Worm (Caenorhabditis elegans): ENCODE results near the gene F42A9.11.

The F42A9.11 gene

DNA sequence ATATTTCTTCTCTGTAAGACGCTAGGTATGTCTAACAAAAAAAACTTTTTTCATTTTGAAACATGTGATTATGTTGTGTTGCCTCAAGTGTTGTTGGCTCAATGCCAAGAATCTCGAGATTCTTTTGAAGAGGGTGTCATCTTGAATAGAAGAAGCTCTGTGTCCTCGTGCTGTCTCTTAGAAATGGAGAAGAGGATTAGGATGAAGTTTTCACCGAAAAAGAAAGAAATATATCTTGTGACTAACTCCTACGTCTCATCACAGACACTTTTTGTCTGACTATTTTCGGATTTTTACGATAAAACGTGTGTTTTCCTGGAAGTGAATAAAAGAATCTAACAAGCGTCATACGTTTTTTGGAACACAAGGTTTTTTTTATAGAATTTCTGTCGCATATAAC is 39.8 kb upstream of the F42A9.11 start (continued):
- TF ChIP-seq C34B4.2 (tag; optimal IDR thresholded peaks at IDR 0.05), result no peak
- no peak for TF ChIP-seq elt-3 (tag; optimal IDR thresholded peaks at IDR 0.05)
- TF ChIP-seq nhr-90 (tag; optimal IDR thresholded peaks at IDR 0.05; ENCODE audit: poor library complexity), result no peak
- TF ChIP-seq fkh-10 (GFP tag; optimal IDR thresholded peaks at IDR 0.05), result peak; percentile 9
- TF ChIP-seq mef-2 (tag; optimal IDR thresholded peaks at IDR 0.05), result peak; percentile 58
- no peak for TF ChIP-seq lir-3 (tag; optimal IDR thresholded peaks at IDR 0.05; ENCODE audit: poor library complexity)
- TF ChIP-seq nhr-77 (tag; optimal IDR thresholded peaks at IDR 0.05), result no peak
- no peak for TF ChIP-seq unc-30 (tag; optimal IDR thresholded peaks at IDR 0.05)
- TF ChIP-seq alr-1 (tag; optimal IDR thresholded peaks at IDR 0.05; ENCODE audit: borderline replicate concordance), result no peak
- no peak for TF ChIP-seq irx-1 (tag; optimal IDR thresholded peaks at IDR 0.05)
- peak; percentile 53 for TF ChIP-seq fkh-8 (tag; optimal IDR thresholded peaks at IDR 0.05)
- TF ChIP-seq mep-1 (tag; optimal IDR thresholded peaks at IDR 0.05), result peak; percentile 4
- no peak for TF ChIP-seq nhr-237 (tag; optimal IDR thresholded peaks at IDR 0.05)
- peak; percentile 20 for TF ChIP-seq lin-13 (GFP tag; optimal IDR thresholded peaks at IDR 0.05)
- peak; percentile 25 for TF ChIP-seq lin-14 (GFP tag; optimal IDR thresholded peaks at IDR 0.05)
- no peak for TF ChIP-seq nhr-28 (tag; optimal IDR thresholded peaks at IDR 0.05)
- TF ChIP-seq mdl-1 (tag; optimal IDR thresholded peaks at IDR 0.05), result no peak
- peak; percentile 50 for TF ChIP-seq unc-86 (tag; optimal IDR thresholded peaks at IDR 0.05)
- TF ChIP-seq lin-39 (tag; optimal IDR thresholded peaks at IDR 0.05), result no peak
- no peak for TF ChIP-seq fos-1 (tag; optimal IDR thresholded peaks at IDR 0.05)
- TF ChIP-seq nhr-19 (GFP tag; conservative IDR thresholded peaks at IDR 0.05), result no peak
- no peak for TF ChIP-seq efl-1 (optimal IDR thresholded peaks at IDR 0.05)
- TF ChIP-seq efl-1 (GFP tag; optimal IDR thresholded peaks at IDR 0.05 in 1 of 2), result no peak

DNA sequence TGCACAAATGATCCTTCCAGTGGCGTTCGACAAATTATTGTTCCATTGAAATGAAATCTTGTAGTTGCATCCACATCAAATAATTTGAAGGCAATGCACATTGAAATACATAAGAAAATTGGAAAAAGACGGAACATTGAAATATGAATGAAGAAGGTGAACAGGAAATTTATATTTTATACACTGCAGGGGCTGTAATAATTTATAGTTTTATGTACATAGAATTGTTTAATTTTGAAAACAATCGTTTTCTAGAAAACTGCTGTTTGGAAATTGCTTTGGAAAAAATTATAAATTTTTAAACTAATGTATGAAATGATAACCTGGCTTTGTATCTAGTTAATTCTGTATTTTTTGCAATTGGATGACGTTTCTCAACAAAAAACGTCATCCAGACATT is 32.1 kb upstream of the F42A9.11 start, which contains the start of gene Y59H11AR.3:
Gene Y59H11AR.3 (minus strand): TSS at position 101 of the 400 bp plus-strand sequence.
- TF ChIP-seq snu-23 (GFP tag; optimal IDR thresholded peaks at IDR 0.05) (no peak), mab-9 (GFP tag; IDR thresholded peaks at IDR 0.05) (no peak), efl-3 (GFP tag; optimal IDR thresholded peaks at IDR 0.05) (no peak), tlp-1 (tag; optimal IDR thresholded peaks at IDR 0.05) (no peak), egl-27 (tag; optimal IDR thresholded peaks at IDR 0.05) (no peak), nhr-47 (tag; optimal IDR thresholded peaks at IDR 0.05) (no peak), zip-4 (GFP tag; optimal IDR thresholded peaks at IDR 0.05) (no peak), lin-15B (tag; optimal IDR thresholded peaks at IDR 0.05) (no peak), grh-1 (GFP tag; IDR thresholded peaks at IDR 0.05) (no peak)

DNA sequence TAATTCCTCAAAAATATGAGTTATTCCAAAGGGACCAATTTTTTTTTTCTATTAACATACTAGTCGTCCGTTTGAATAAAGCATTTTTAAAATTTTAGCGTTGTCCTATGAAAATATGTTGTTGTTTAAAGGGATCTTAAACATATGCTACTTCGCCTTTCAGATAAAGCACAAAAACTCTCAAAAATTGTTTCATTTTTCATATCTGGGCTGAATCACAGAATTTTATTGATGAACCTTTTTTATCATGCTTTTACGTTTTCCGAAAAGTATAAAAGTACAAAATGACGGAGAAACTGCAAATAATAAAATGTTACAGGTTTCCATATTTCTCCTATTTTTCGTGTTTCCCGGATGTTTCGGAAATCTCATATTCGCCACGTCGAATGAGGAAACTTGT is 31.7 kb upstream of the F42A9.11 start, which contains the start of gene clec-181:
Gene clec-181 (plus strand): TSS at position 301 of the 400 bp plus-strand sequence.
- no peak for TF ChIP-seq nhr-28 (tag; optimal IDR thresholded peaks at IDR 0.05)
- no peak for TF ChIP-seq sup-37 (GFP tag; optimal IDR thresholded peaks at IDR 0.05)
- TF ChIP-seq mab-9 (GFP tag; IDR thresholded peaks at IDR 0.05), result no peak
- TF ChIP-seq egl-27 (tag; optimal IDR thresholded peaks at IDR 0.05), result no peak

DNA sequence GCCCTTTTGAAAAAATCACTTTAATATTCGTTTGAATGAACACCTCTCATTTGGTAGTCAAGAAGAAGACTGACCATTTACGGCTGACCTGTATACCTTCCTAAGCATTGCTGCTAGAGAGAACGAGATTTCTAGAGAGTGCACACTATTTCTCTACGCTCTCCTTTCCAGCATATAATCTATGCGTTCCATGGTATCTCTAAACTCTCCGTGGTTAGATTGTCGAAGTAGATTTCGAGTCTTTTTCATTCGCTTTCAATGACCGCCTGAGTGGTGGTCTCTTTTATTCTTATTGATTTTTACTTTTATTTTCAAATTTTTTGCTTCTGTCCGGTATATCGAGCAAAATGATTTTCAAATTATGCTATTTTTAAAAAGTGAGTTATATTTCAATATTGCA is 29.9 kb upstream of the F42A9.11 start:
- TF ChIP-seq ceh-82 (tag; optimal IDR thresholded peaks at IDR 0.05), result peak in 2 of 3 experiments; percentile 3 to 39
- TF ChIP-seq nhr-20 (tag; optimal IDR thresholded peaks at IDR 0.05), result no peak
- no peak for TF ChIP-seq mef-2 (tag; optimal IDR thresholded peaks at IDR 0.05)
- TF ChIP-seq lsy-2 (tag; optimal IDR thresholded peaks at IDR 0.05), result peak; percentile 29 to 58
- TF ChIP-seq nhr-84 (tag; optimal IDR thresholded peaks at IDR 0.05), result no peak
- no peak for TF ChIP-seq pax-3 (tag; optimal IDR thresholded peaks at IDR 0.05)
- no peak for TF ChIP-seq hpl-2 (GFP tag; optimal IDR thresholded peaks at IDR 0.05)
- no peak for TF ChIP-seq sox-4 (tag; optimal IDR thresholded peaks at IDR 0.05)
- peak; percentile 40 for TF ChIP-seq nhr-71 (tag; optimal IDR thresholded peaks at IDR 0.05)
- TF ChIP-seq lin-35 (GFP tag; optimal IDR thresholded peaks at IDR 0.05), result peak; percentile 2 to 36
- no peak for TF ChIP-seq tbx-2 (tag; optimal IDR thresholded peaks at IDR 0.05)
- no peak for TF ChIP-seq vab-15 (tag; optimal IDR thresholded peaks at IDR 0.05)
- no peak for TF ChIP-seq tlp-1 (tag; optimal IDR thresholded peaks at IDR 0.05)
- TF ChIP-seq ets-5 (GFP tag; IDR thresholded peaks at IDR 0.05), result no peak
- no peak for TF ChIP-seq nhr-90 (tag; optimal IDR thresholded peaks at IDR 0.05; ENCODE audit: poor library complexity)
- no peak for TF ChIP-seq pag-3 (tag; optimal IDR thresholded peaks at IDR 0.05; ENCODE audit: borderline replicate concordance, insufficient read depth)
- TF ChIP-seq blmp-1 (tag; optimal IDR thresholded peaks at IDR 0.05), result peak; percentile 86
- TF ChIP-seq nhr-237 (tag; optimal IDR thresholded peaks at IDR 0.05), result no peak
- TF ChIP-seq efl-1 (optimal IDR thresholded peaks at IDR 0.05), result peak; percentile 63 to 82
- peak in 1 of 2 experiments; percentile 12 for TF ChIP-seq efl-1 (GFP tag; optimal IDR thresholded peaks at IDR 0.05 in 1 of 2)
- no peak for TF ChIP-seq elt-3 (tag; optimal IDR thresholded peaks at IDR 0.05)
- no peak for TF ChIP-seq unc-30 (tag; optimal IDR thresholded peaks at IDR 0.05)
